Worm (Caenorhabditis elegans): ENCODE results near the gene clec-58.

clec-58 gene

ce11 chrII:10505949-10506348 lies 30.0 kb upstream of the clec-58 start (continued):
- TF ChIP-seq T07F8.4 (tag; optimal IDR thresholded peaks at IDR 0.05) (no peak), Y53G8AR.9 (GFP tag; conservative IDR thresholded peaks at IDR 0.05) (no peak), hsf-1 (GFP tag; IDR thresholded peaks at IDR 0.05) (no peak)

ce11 chrII:10504729-10505128 lies 28.8 kb upstream of the clec-58 start:
- no peak for TF ChIP-seq F55B11.4 (tag; optimal IDR thresholded peaks at IDR 0.05; ENCODE audit: borderline replicate concordance, insufficient read depth)
- no peak for TF ChIP-seq unc-130 (GFP tag; optimal IDR thresholded peaks at IDR 0.05)
- TF ChIP-seq hmg-1.2 (GFP tag; IDR thresholded peaks at IDR 0.05): peak; percentile 17; the same call in 1 of the 2 replicates

- TF ChIP-seq athp-1 (tag; optimal IDR thresholded peaks at IDR 0.05) (peak; percentile 7), dpff-1 (tag; optimal IDR thresholded peaks at IDR 0.05) (no peak), xnd-1 (tag; optimal IDR thresholded peaks at IDR 0.05) (no peak), ets-4 (GFP tag; optimal IDR thresholded peaks at IDR 0.05) (peak; percentile 64), F23B12.7 (tag; optimal IDR thresholded peaks at IDR 0.05; ENCODE audit: insufficient read depth) (peak; percentile 12), cebp-1 (GFP tag; IDR thresholded peaks at IDR 0.05) (peak; percentile 25; the same call in 1 of the 2 replicates), cebp-1 (tag; optimal IDR thresholded peaks at IDR 0.05) (peak; percentile 84), ceh-27 (GFP tag; optimal IDR thresholded peaks at IDR 0.05) (peak; percentile 74), ekl-4 (GFP tag; IDR thresholded peaks at IDR 0.05) (peak; percentile 54; the same call in 1 of the 2 replicates), hsf-1 (GFP tag; IDR thresholded peaks at IDR 0.05) (no peak), lin-40 (tag; optimal IDR thresholded peaks at IDR 0.05) (peak; percentile 73), sptf-2 (GFP tag; optimal IDR thresholded peaks at IDR 0.05) (peak; percentile 71), madf-6 (GFP tag; IDR thresholded peaks at IDR 0.05) (peak; percentile 12; the same call in 1 of the 2 replicates), ztf-25 (GFP tag; IDR thresholded peaks at IDR 0.05) (no peak), efl-1 (GFP tag; optimal IDR thresholded peaks at IDR 0.05) (no peak), atf-7 (tag; optimal IDR thresholded peaks at IDR 0.05) (peak; percentile 44), madf-10 (tag; optimal IDR thresholded peaks at IDR 0.05) (peak; percentile 57), mes-4 (tag; optimal IDR thresholded peaks at IDR 0.05) (no peak), somi-1 (GFP tag; optimal IDR thresholded peaks at IDR 0.05) (peak; percentile 75), mcd-1 (GFP tag; IDR thresholded peaks at IDR 0.05) (peak; percentile 81), F57A8.1 (GFP tag; optimal IDR thresholded peaks at IDR 0.05) (peak; percentile 5), Y53G8AR.9 (GFP tag; conservative IDR thresholded peaks at IDR 0.05) (no peak), tbp1 (GFP tag; optimal IDR thresholded peaks at IDR 0.05) (no peak), pbrm-1 (GFP tag; IDR thresholded peaks at IDR 0.05) (peak; percentile 69; the same call in 1 of the 2 replicates), mxl-1 (tag; optimal IDR thresholded peaks at IDR 0.05) (no peak), nfyb-1 (GFP tag; IDR thresholded peaks at IDR 0.05) (peak; percentile 75; the same call in 1 of the 2 replicates), egrh-3 (GFP tag; IDR thresholded peaks at IDR 0.05) (peak; percentile 97), die-1 (tag; optimal IDR thresholded peaks at IDR 0.05) (peak; percentile 62), snpc-4 (GFP tag; optimal IDR thresholded peaks at IDR 0.05) (no peak), snpc-4 (tag; optimal IDR thresholded peaks at IDR 0.05) (peak in 1 of 4 experiments; percentile 35), lin-35 (GFP tag; optimal IDR thresholded peaks at IDR 0.05) (peak in 1 of 3 experiments; percentile 22), gei-17 (GFP tag; optimal IDR thresholded peaks at IDR 0.05) (peak; percentile 12), ztf-3 (GFP tag; optimal IDR thresholded peaks at IDR 0.05) (no peak), zfh-2 (GFP tag; conservative IDR thresholded peaks at IDR 0.05) (peak; percentile 100), hmg-1.2 (GFP tag; IDR thresholded peaks at IDR 0.05) (peak; percentile 91), dox-1 (GFP tag; IDR thresholded peaks at IDR 0.05) (peak; percentile 90), lin-26 (GFP tag; IDR thresholded peaks at IDR 0.05) (peak; percentile 79), tlf-1 (GFP tag; optimal IDR thresholded peaks at IDR 0.05) (no peak), T26A5.8 (tag; optimal IDR thresholded peaks at IDR 0.05) (no peak), lir-1 (GFP tag; conservative IDR thresholded peaks at IDR 0.05) (no peak), attf-5 (GFP tag; optimal IDR thresholded peaks at IDR 0.05) (peak; percentile 87)
Observed at ce11 chrII:10502491-10503063, 26.6 kb upstream of the clec-58 start, which contains the start of gene myrf-1. Gene myrf-1, minus strand, starts transcription at chrII:10502541.
